Worm (Caenorhabditis elegans): ENCODE measurements around the gene cdc-48.2.

The cdc-48.2 gene

DNA sequence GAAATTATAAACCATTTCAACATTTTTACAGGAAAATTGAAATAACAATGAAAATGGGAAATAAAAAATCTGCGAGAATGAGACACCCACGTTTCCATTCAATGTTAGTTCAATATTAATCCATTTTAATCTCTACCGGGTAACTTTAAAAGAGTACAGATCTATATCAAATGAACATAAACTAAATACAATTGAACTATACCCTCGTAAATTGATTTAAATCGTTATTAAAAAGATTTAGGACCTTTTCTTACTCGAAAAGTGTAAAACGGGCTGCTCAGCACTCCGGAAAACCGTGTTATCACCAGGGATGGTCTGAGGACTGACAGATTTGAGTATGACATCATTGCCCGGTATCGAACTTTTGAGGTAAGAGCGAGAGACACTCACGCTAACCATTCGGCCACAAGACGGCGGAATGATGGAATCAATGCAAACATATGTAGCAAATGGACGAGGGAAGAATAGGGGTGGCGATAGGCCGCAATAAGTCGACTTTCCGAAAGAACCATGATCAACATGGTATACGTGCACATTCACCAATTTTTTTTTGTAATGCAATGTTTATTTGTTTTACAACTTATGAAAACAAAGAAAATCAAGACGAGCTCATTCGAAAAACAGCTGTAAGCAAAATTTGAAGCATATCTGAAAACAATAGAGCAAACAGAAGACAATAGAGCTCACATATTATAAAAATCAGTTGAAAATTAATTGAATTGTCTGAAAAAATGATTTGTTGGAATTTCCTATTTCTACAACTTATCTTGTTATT is 31.2 kb upstream of the cdc-48.2 start, which contains the start of the genes chst-1 and C41C4.9 (continued):
- TF ChIP-seq skn-1 (tag; optimal IDR thresholded peaks at IDR 0.05): no peak
- TF ChIP-seq T26A8.4 (GFP tag; IDR thresholded peaks at IDR 0.05): peak; percentile 91
- TF ChIP-seq rbr-2 (tag; optimal IDR thresholded peaks at IDR 0.05): peak; percentile 60
- no peak for TF ChIP-seq ZK546.5 (tag; optimal IDR thresholded peaks at IDR 0.05)
- TF ChIP-seq ztf-7 (tag; optimal IDR thresholded peaks at IDR 0.05): peak; percentile 60
- peak; percentile 82 for TF ChIP-seq spr-1 (tag; optimal IDR thresholded peaks at IDR 0.05)
- no peak for TF ChIP-seq ceh-32 (tag; optimal IDR thresholded peaks at IDR 0.05; ENCODE audit: poor library complexity)
- TF ChIP-seq ZK337.2 (GFP tag; IDR thresholded peaks at IDR 0.05): peak; percentile 66; the same call in 1 of the 2 replicates
- TF ChIP-seq nhr-11 (tag; optimal IDR thresholded peaks at IDR 0.05): no peak
- TF ChIP-seq Y48G9A.11 (GFP tag; IDR thresholded peaks at IDR 0.05): peak; percentile 84; the same call in 1 of the 2 replicates
- TF ChIP-seq jun-1 (tag; optimal IDR thresholded peaks at IDR 0.05): no peak
- peak; percentile 88 for TF ChIP-seq nhr-111 (GFP tag; optimal IDR thresholded peaks at IDR 0.05)
- peak; percentile 76; the same call in 1 of the 2 replicates for TF ChIP-seq mdt-29 (GFP tag; IDR thresholded peaks at IDR 0.05)
- peak; percentile 71 for TF ChIP-seq hlh-30 (tag; optimal IDR thresholded peaks at IDR 0.05; ENCODE audit: insufficient read depth)
- peak in 1 of 2 experiments; percentile 8 for TF ChIP-seq mdl-1 (tag; optimal IDR thresholded peaks at IDR 0.05)
- peak; percentile 78 for TF ChIP-seq mep-1 (tag; optimal IDR thresholded peaks at IDR 0.05)
- no peak; the same call in 1 of the 2 replicates for TF ChIP-seq egl-43 (GFP tag; IDR thresholded peaks at IDR 0.05)
- TF ChIP-seq spr-3 (GFP tag; optimal IDR thresholded peaks at IDR 0.05): peak; percentile 86
- TF ChIP-seq ztf-11 (tag; optimal IDR thresholded peaks at IDR 0.05): no peak
- TF ChIP-seq madf-9 (GFP tag; conservative IDR thresholded peaks at IDR 0.05): peak; percentile 90
- TF ChIP-seq nhr-41 (GFP tag; IDR thresholded peaks at IDR 0.05): peak; percentile 92
- peak; percentile 33 for TF ChIP-seq F37D6.2 (tag; optimal IDR thresholded peaks at IDR 0.05)
- peak in 1 of 2 experiments; percentile 59 for TF ChIP-seq lsy-2 (tag; optimal IDR thresholded peaks at IDR 0.05)
- no peak for TF ChIP-seq zip-2 (tag; optimal IDR thresholded peaks at IDR 0.05)
- TF ChIP-seq hmg-1.1 (GFP tag; IDR thresholded peaks at IDR 0.05): peak; percentile 76
- peak; percentile 86 for TF ChIP-seq Y5F2A.4 (GFP tag; optimal IDR thresholded peaks at IDR 0.05)
- peak; percentile 55 for TF ChIP-seq T20F7.1 (GFP tag; optimal IDR thresholded peaks at IDR 0.05)
- peak; percentile 91 for TF ChIP-seq arid-1 (GFP tag; conservative IDR thresholded peaks at IDR 0.05)
- peak in 1 of 2 experiments; percentile 89 for TF ChIP-seq unc-62 (GFP tag; optimal IDR thresholded peaks at IDR 0.05 in 1 of 2)
- TF ChIP-seq unc-62 (tag; optimal IDR thresholded peaks at IDR 0.05): no peak
- TF ChIP-seq fos-1 (tag; optimal IDR thresholded peaks at IDR 0.05): no peak
- TF ChIP-seq dmd-9 (GFP tag; IDR thresholded peaks at IDR 0.05): peak; percentile 89; the same call in 1 of the 2 replicates
- no peak for TF ChIP-seq attf-4 (tag; optimal IDR thresholded peaks at IDR 0.05)

- TF ChIP-seq dmd-6 (GFP tag; IDR thresholded peaks at IDR 0.05) (no peak), daf-19 (GFP tag; conservative IDR thresholded peaks at IDR 0.05) (no peak)
Measured at ce11 chrII:8112063-8112462, 26.2 kb upstream of the cdc-48.2 start, which contains the start of gene lron-4. Gene lron-4 (minus strand): TSS chrII:8112163.

- TF ChIP-seq lin-1 (GFP tag; IDR thresholded peaks at IDR 0.05) (no peak), F49E8.2 (tag; optimal IDR thresholded peaks at IDR 0.05; ENCODE audit: borderline replicate concordance) (no peak), set-16 (GFP tag; IDR thresholded peaks at IDR 0.05) (no peak), madf-5 (GFP tag; IDR thresholded peaks at IDR 0.05) (no peak), dmd-9 (GFP tag; IDR thresholded peaks at IDR 0.05) (no peak), mxl-3 (GFP tag; optimal IDR thresholded peaks at IDR 0.05) (no peak), nhr-6 (tag; optimal IDR thresholded peaks at IDR 0.05) (no peak), dmd-8 (GFP tag; IDR thresholded peaks at IDR 0.05) (no peak), unc-130 (GFP tag; optimal IDR thresholded peaks at IDR 0.05) (no peak), ceh-32 (tag; optimal IDR thresholded peaks at IDR 0.05; ENCODE audit: poor library complexity) (no peak), ceh-44 (GFP tag; IDR thresholded peaks at IDR 0.05) (no peak), mep-1 (tag; optimal IDR thresholded peaks at IDR 0.05) (no peak), lin-29 (GFP tag; IDR thresholded peaks at IDR 0.05) (no peak)
Measured at ce11 chrII:8116159-8116558, 22.1 kb upstream of the cdc-48.2 start, which contains the start of gene unc-105. Gene unc-105 (plus strand): TSS chrII:8116459.
